Worm (Caenorhabditis elegans) whole organism, early embryonic: ENCODE data around the gene cdc-25.2.

Source experiments
- B0310.2 ChIP-seq: sonication (generic microtip); optimal IDR thresholded peaks from 2 replicates; lab custom pipeline; 2016; ENCODE audit warnings: mild to moderate bottlenecking, missing genetic modification characterization, missing compliant biosample characterization
- aly-1 ChIP-seq: sonication (generic microtip); optimal IDR thresholded peaks from 2 replicates; lab custom pipeline; 2016; ENCODE audit warnings: missing genetic modification characterization, missing compliant biosample characterization
- ama-1 ChIP-seq: fragments of 150-350 bp; optimal IDR thresholded peaks from 2 replicates; lab custom pipeline; 2014
- ceh-13 ChIP-seq: fragments of 200-800 bp; sonication (Bioruptor generic); optimal IDR thresholded peaks from 2 replicates; lab custom pipeline; 2018; ENCODE audit warnings: mild to moderate bottlenecking, missing genetic modification characterization, missing compliant biosample characterization
- ets-7 ChIP-seq: sonication (generic microtip); optimal IDR thresholded peaks from 2 replicates; lab custom pipeline; 2016; ENCODE audit warnings: missing genotype, missing genetic modification characterization, missing compliant biosample characterization
- hmbx-1 ChIP-seq: sonication (generic microtip); optimal IDR thresholded peaks from 2 replicates; lab custom pipeline; 2016; ENCODE audit warnings: mild to moderate bottlenecking, missing genetic modification characterization, missing compliant biosample characterization
- hnd-1 ChIP-seq: sonication (generic microtip); optimal IDR thresholded peaks from 2 replicates; lab custom pipeline; 2016; ENCODE audit warnings: missing genetic modification characterization, missing compliant biosample characterization
- pes-1 ChIP-seq: fragments of 200-800 bp; sonication (Bioruptor generic); IDR thresholded peaks from 2 replicates; pipeline ENCODE4 v1.3.6; 2022; ENCODE audit warnings: missing genetic modification reagents, missing genetic modification characterization, missing compliant biosample characterization
- scrt-1 ChIP-seq: fragments of 200-800 bp; sonication (Bioruptor generic); IDR thresholded peaks from 2 replicates; pipeline ENCODE4 v1.3.6; 2022; ENCODE audit warnings: missing genetic modification characterization, missing compliant biosample characterization
- tbx-11 ChIP-seq: fragments of 200-800 bp; sonication (Bioruptor generic); IDR thresholded peaks from 2 replicates; pipeline ENCODE4 v1.3.6; 2022; ENCODE audit warnings: missing genetic modification characterization, missing compliant biosample characterization
- tra-4 ChIP-seq: sonication (generic microtip); optimal IDR thresholded peaks from 2 replicates; lab custom pipeline; 2017; ENCODE audit warnings: missing genetic modification characterization, missing compliant biosample characterization

DNA sequence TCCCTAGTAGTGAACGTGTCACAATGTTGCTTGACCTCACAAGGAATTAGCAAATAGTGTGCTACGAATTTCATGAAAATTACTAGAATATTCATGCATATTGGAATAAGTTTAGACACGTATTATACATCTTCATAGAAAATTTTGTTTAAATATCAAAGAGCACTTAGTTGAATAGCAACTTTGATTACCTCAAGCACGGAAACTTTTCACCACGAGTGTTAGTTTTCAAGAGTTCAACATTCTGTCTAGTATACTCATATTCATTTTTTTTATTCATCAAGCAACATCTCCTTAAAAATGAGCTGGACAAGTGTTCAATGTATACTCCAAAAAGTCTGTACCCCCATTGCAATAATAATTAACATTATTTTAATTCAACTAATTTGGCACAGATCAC is 44.4 kb upstream of the cdc-25.2 start, which contains the start of gene str-243:
- TF ChIP-seq hnd-1 (no peak), hmbx-1 (tag; lab: Kevin White, UChicago) (no peak), scrt-1 (no peak), ceh-13 (GFP tag; lab: Kevin White, UChicago) (no peak), ama-1 (lab: Kevin White, UChicago) (no peak), tbx-11 (GFP tag; lab: Robert Waterston, UW) (no peak), tra-4 (no peak), pes-1 (GFP tag; lab: Robert Waterston, UW) (no peak), B0310.2 (no peak), ets-7 (tag; lab: Kevin White, UChicago) (no peak), aly-1 (tag; lab: Kevin White, UChicago) (no peak)
